Fruit fly (Drosophila melanogaster) whole organism, wandering third instar larva: ENCODE data around the gene RpL3.

Experiments
- Dif ChIP-seq: fragments of 200-275, 200-300 bp; sonication (Bioruptor generic); optimal IDR thresholded peaks from 2 replicates; lab custom pipeline; 2018; ENCODE audit warnings: missing biosample characterization, missing genetic modification characterization; ENCODE audit not compliant: partially characterized antibody
- Hnf4 ChIP-seq: fragments of 200-800 bp; sonication (Bioruptor generic); optimal IDR thresholded peaks from 2 replicates; lab custom pipeline; 2016; ENCODE audit warnings: missing biosample characterization, mild to moderate bottlenecking, missing genetic modification characterization
- Hr78 ChIP-seq: fragments of >200 bp; optimal IDR thresholded peaks from 2 replicates; lab custom pipeline; 2017; ENCODE audit warnings: missing biosample characterization, missing genetic modification characterization
- Mio ChIP-seq: sonication (Bioruptor generic); optimal IDR thresholded peaks from 2 replicates; lab custom pipeline; 2016; ENCODE audit warnings: missing biosample characterization, missing genetic modification characterization
- N ChIP-seq: fragments of >200 bp; optimal IDR thresholded peaks from 2 replicates; lab custom pipeline; 2018; ENCODE audit warnings: missing biosample characterization, missing external identifiers, missing genetic modification characterization
- Rel ChIP-seq, 2 experiments: fragments of 200-800 bp; sonication (Bioruptor generic) in 1 of 2; optimal IDR thresholded peaks; 2 replicates in 1 of 2; 3 replicates in 1 of 2; lab custom pipeline; 2016 to 2019; ENCODE audit warnings: mild to moderate bottlenecking in 2 of 2, missing biosample characterization in 2 of 2, missing genetic modification characterization in 2 of 2, moderate library complexity in 1 of 2
- Sp1 ChIP-seq: fragments of 200-800 bp; sonication (Bioruptor generic); optimal IDR thresholded peaks from 3 replicates; lab custom pipeline; 2019; ENCODE audit warnings: missing biosample characterization, mild to moderate bottlenecking, missing genetic modification characterization, moderate library complexity
- Vsx2 ChIP-seq: fragments of 200-300, 225-300 bp; sonication (Bioruptor generic); optimal IDR thresholded peaks from 2 replicates; lab custom pipeline; 2018; ENCODE audit warnings: missing biosample characterization, missing genetic modification characterization; ENCODE audit not compliant: partially characterized antibody
- br ChIP-seq: fragments of 200-800 bp; sonication (Bioruptor generic); optimal IDR thresholded peaks from 2 replicates; lab custom pipeline; 2016; ENCODE audit warnings: missing biosample characterization, missing genetic modification characterization
- brk ChIP-seq: fragments of 200-800 bp; sonication (Bioruptor generic); optimal IDR thresholded peaks from 2 replicates; lab custom pipeline; 2016; ENCODE audit warnings: missing biosample characterization, mild to moderate bottlenecking, missing genetic modification characterization
- psq ChIP-seq: fragments of 200-800 bp; sonication (Bioruptor generic); optimal IDR thresholded peaks from 3 replicates; lab custom pipeline; 2017; ENCODE audit warnings: missing biosample characterization, mild to moderate bottlenecking, missing genetic modification characterization, moderate library complexity
- tai ChIP-seq: sonication (Bioruptor generic); optimal IDR thresholded peaks from 2 replicates; lab custom pipeline; 2016; ENCODE audit warnings: missing biosample characterization, missing genetic modification characterization

dm6 chr3R:11195792-11196191 is 25.9 kb upstream of the RpL3 start, which contains the start of gene CG18577:
- TF ChIP-seq psq: no peak
- TF ChIP-seq Vsx2 (GFP tag; lab: Kevin White, UChicago): no peak
- no peak for TF ChIP-seq Rel (GFP tag; optimal IDR thresholded peaks at IDR 0.05; lab: Kevin White, UChicago)
- TF ChIP-seq Rel (tag; optimal IDR thresholded peaks at IDR 0.05; lab: Kevin White, UChicago): no peak
- no peak for TF ChIP-seq N (GFP tag; lab: Kevin White, UChicago)
- TF ChIP-seq Mio (GFP tag; lab: Kevin White, UChicago): no peak
- TF ChIP-seq Sp1 (GFP tag; lab: Kevin White, UChicago): no peak
- TF ChIP-seq br (GFP tag; lab: Kevin White, UChicago): no peak
- TF ChIP-seq Dif: no peak
- no peak for TF ChIP-seq Hr78 (GFP tag; lab: Kevin White, UChicago)
- no peak for TF ChIP-seq brk (GFP tag; lab: Kevin White, UChicago)
- no peak for TF ChIP-seq tai (GFP tag; lab: Kevin White, UChicago)
- TF ChIP-seq Hnf4 (GFP tag; lab: Kevin White, UChicago): no peak
